Worm (Caenorhabditis elegans) whole organism, mixed stage, embryonic: ENCODE measurements around the gene mrps-14.

Source experiments
- M03D4.4 ChIP-seq: sonication (generic microtip); optimal IDR thresholded peaks from 2 replicates; lab custom pipeline; 2017; ENCODE audit warnings: mild to moderate bottlenecking, missing genetic modification characterization, missing compliant biosample characterization
- bed-3 ChIP-seq: fragments of 200-800 bp; sonication (Bioruptor generic); optimal IDR thresholded peaks from 3 replicates; lab custom pipeline; 2018; ENCODE audit warnings: mild to moderate bottlenecking, missing genetic modification characterization, moderate library complexity, missing compliant biosample characterization
- blmp-1 ChIP-seq: fragments of 150-350 bp; optimal IDR thresholded peaks from 2 replicates; lab custom pipeline; 2014; ENCODE audit warnings: missing biosample characterization, missing genetic modification characterization
- ceh-83 ChIP-seq: fragments of 200-800 bp; sonication (Bioruptor generic); optimal IDR thresholded peaks from 2 replicates; lab custom pipeline; 2018; ENCODE audit warnings: mild to moderate bottlenecking, missing genetic modification characterization, missing compliant biosample characterization
- ces-1 ChIP-seq: fragments of 150-350 bp; optimal IDR thresholded peaks from 2 replicates; lab custom pipeline; 2014; ENCODE audit warnings: missing biosample characterization, missing genetic modification reagents, missing genetic modification characterization
- drap-1 ChIP-seq: fragments of 200-800 bp; sonication (Bioruptor generic); optimal IDR thresholded peaks from 3 replicates; lab custom pipeline; 2018; ENCODE audit warnings: mild to moderate bottlenecking, missing genetic modification characterization, missing compliant biosample characterization
- elt-1 ChIP-seq: sonication (generic microtip); optimal IDR thresholded peaks from 2 replicates; lab custom pipeline; 2017; ENCODE audit warnings: missing genetic modification characterization, mild to moderate bottlenecking, missing compliant biosample characterization, antibody characterized with exemption, moderate library complexity, borderline replicate concordance; ENCODE audit not compliant: insufficient read depth
- elt-3 ChIP-seq: fragments of 150-350 bp; optimal IDR thresholded peaks from 2 replicates; lab custom pipeline; 2014; ENCODE audit warnings: missing biosample characterization, missing genetic modification characterization
- flh-1 ChIP-seq: fragments of 200-800 bp; sonication (Bioruptor generic); optimal IDR thresholded peaks from 2 replicates; lab custom pipeline; 2018; ENCODE audit warnings: mild to moderate bottlenecking, missing genetic modification characterization, moderate library complexity, missing compliant biosample characterization
- ham-2 ChIP-seq: fragments of 200-800 bp; sonication (Bioruptor generic); optimal IDR thresholded peaks from 2 replicates; lab custom pipeline; 2018; ENCODE audit warnings: mild to moderate bottlenecking, missing genetic modification characterization, missing compliant biosample characterization
- hlh-1 ChIP-seq: fragments of 150-350 bp; optimal IDR thresholded peaks from 2 replicates; lab custom pipeline; 2014; ENCODE audit warnings: missing biosample characterization, missing genetic modification reagents, missing genetic modification characterization
- lin-13 ChIP-seq: fragments of 150-350 bp; optimal IDR thresholded peaks from 2 replicates; lab custom pipeline; 2014; ENCODE audit warnings: missing biosample characterization, missing genetic modification characterization
- lin-32 ChIP-seq: fragments of 200-800 bp; sonication (Bioruptor generic); optimal IDR thresholded peaks from 2 replicates; lab custom pipeline; 2018; ENCODE audit warnings: mild to moderate bottlenecking, missing genetic modification characterization, missing compliant biosample characterization
- lsy-2 ChIP-seq: fragments of 150-350 bp; optimal IDR thresholded peaks from 2 replicates; lab custom pipeline; 2014; ENCODE audit warnings: missing biosample characterization, missing genetic modification characterization
- mab-5 ChIP-seq: fragments of 150-350 bp; optimal IDR thresholded peaks from 2 replicates; lab custom pipeline; 2014; ENCODE audit warnings: missing biosample characterization, missing genetic modification characterization
- mls-2 ChIP-seq: sonication (generic microtip); optimal IDR thresholded peaks from 2 replicates; lab custom pipeline; 2016; ENCODE audit warnings: mild to moderate bottlenecking, missing genetic modification characterization, moderate library complexity, missing compliant biosample characterization
- nhr-12 ChIP-seq: fragments of 150-350 bp; optimal IDR thresholded peaks from 2 replicates; lab custom pipeline; 2014; ENCODE audit warnings: missing biosample characterization, missing genetic modification characterization
- nhr-2 ChIP-seq: fragments of 150-350 bp; optimal IDR thresholded peaks from 2 replicates; lab custom pipeline; 2014; ENCODE audit warnings: missing biosample characterization, missing genetic modification characterization
- nhr-237 ChIP-seq: fragments of 150-350 bp; optimal IDR thresholded peaks from 2 replicates; lab custom pipeline; 2014; ENCODE audit warnings: missing biosample characterization, missing genetic modification characterization
- nhr-28 ChIP-seq: fragments of 150-350 bp; optimal IDR thresholded peaks from 2 replicates; lab custom pipeline; 2014; ENCODE audit warnings: missing biosample characterization, missing genetic modification characterization
- pha-4 ChIP-seq: fragments of 150-350 bp; optimal IDR thresholded peaks from 2 replicates; lab custom pipeline; 2018; ENCODE audit warnings: missing biosample characterization, missing genetic modification reagents, missing genetic modification characterization
- sem-2 ChIP-seq: fragments of 200-800 bp; sonication (Bioruptor generic); optimal IDR thresholded peaks from 2 replicates; lab custom pipeline; 2018; ENCODE audit warnings: mild to moderate bottlenecking, missing genetic modification characterization, missing compliant biosample characterization
- snpc-4 ChIP-seq: fragments of 150-350 bp; optimal IDR thresholded peaks from 2 replicates; lab custom pipeline; 2014; ENCODE audit warnings: missing biosample characterization, missing genetic modification characterization
- sptf-1 ChIP-seq: sonication (generic microtip); optimal IDR thresholded peaks from 2 replicates; lab custom pipeline; 2017; ENCODE audit warnings: mild to moderate bottlenecking, missing genetic modification characterization, moderate library complexity, missing compliant biosample characterization
- tbx-8 ChIP-seq: fragments of 200-800 bp; sonication (Bioruptor generic); optimal IDR thresholded peaks from 2 replicates; lab custom pipeline; 2018; ENCODE audit warnings: mild to moderate bottlenecking, missing genetic modification characterization, moderate library complexity, missing compliant biosample characterization
- unc-120 ChIP-seq: sonication (generic microtip); optimal IDR thresholded peaks from 2 replicates; lab custom pipeline; 2017; ENCODE audit warnings: missing genetic modification characterization, missing compliant biosample characterization; ENCODE audit not compliant: poor library complexity, severe bottlenecking
- unc-39 ChIP-seq: fragments of 150-350 bp; optimal IDR thresholded peaks from 2 replicates; lab custom pipeline; 2014; ENCODE audit warnings: missing biosample characterization, missing genetic modification characterization
- unc-62 ChIP-seq: fragments of 150-350 bp; optimal IDR thresholded peaks from 2 replicates; lab custom pipeline; 2014; ENCODE audit warnings: missing biosample characterization, missing genetic modification reagents, missing genetic modification characterization
- zip-8 ChIP-seq: fragments of 150-350 bp; optimal IDR thresholded peaks from 2 replicates; lab custom pipeline; 2014; ENCODE audit warnings: missing biosample characterization, missing genetic modification characterization
- ztf-11 ChIP-seq: fragments of 150-350 bp; optimal IDR thresholded peaks from 2 replicates; lab custom pipeline; 2014; ENCODE audit warnings: missing biosample characterization, missing genetic modification characterization

mrps-14 gene

ce11 chrII:10218171-10218570 is 24.1 kb downstream of the mrps-14 start, which contains the start of gene ref-1:
ref-1 (plus strand) TSS chrII:10218471.
- TF ChIP-seq unc-120: no peak
- TF ChIP-seq mls-2 (tag; lab: Kevin White, UChicago): no peak
- TF ChIP-seq tbx-8 (GFP tag; lab: Kevin White, UChicago): no peak
- TF ChIP-seq blmp-1 (tag; lab: Kevin White, UChicago): no peak
- TF ChIP-seq ztf-11 (tag; lab: Kevin White, UChicago): no peak
- no peak for TF ChIP-seq flh-1 (GFP tag; lab: Kevin White, UChicago)
- TF ChIP-seq nhr-237 (tag; lab: Kevin White, UChicago): no peak
- no peak for TF ChIP-seq M03D4.4 (tag; lab: Kevin White, UChicago)
- no peak for TF ChIP-seq unc-39 (tag; lab: Kevin White, UChicago)
- TF ChIP-seq sem-2: no peak
- TF ChIP-seq nhr-12 (tag; lab: Kevin White, UChicago): no peak
- TF ChIP-seq unc-62: no peak
- no peak for TF ChIP-seq zip-8
- no peak for TF ChIP-seq nhr-2 (tag; lab: Kevin White, UChicago)
- TF ChIP-seq ces-1 (GFP tag; lab: Kevin White, UChicago): no peak
- no peak for TF ChIP-seq ceh-83

- TF ChIP-seq nhr-2 (tag; lab: Kevin White, UChicago): no peak
- no peak for TF ChIP-seq M03D4.4 (tag; lab: Kevin White, UChicago)
- no peak for TF ChIP-seq unc-120
- no peak for TF ChIP-seq mls-2 (tag; lab: Kevin White, UChicago)
- TF ChIP-seq drap-1: no peak
- TF ChIP-seq zip-8: no peak
- TF ChIP-seq unc-62: no peak
- TF ChIP-seq nhr-237 (tag; lab: Kevin White, UChicago): no peak
- no peak for TF ChIP-seq mab-5
- no peak for TF ChIP-seq elt-1
Observed at ce11 chrII:10206425-10206824, 35.9 kb downstream of the mrps-14 start, which contains the start of gene T01E8.1. T01E8.1 (plus strand) TSS chrII:10206725.

ce11 chrII:10204428-10205049 is 37.8 kb downstream of the mrps-14 start:
- TF ChIP-seq lsy-2 (tag; lab: Kevin White, UChicago) (no peak), unc-39 (tag; lab: Kevin White, UChicago) (no peak), nhr-28 (no peak), nhr-2 (tag; lab: Kevin White, UChicago) (no peak), ceh-83 (no peak), elt-3 (tag; lab: Kevin White, UChicago) (no peak), pha-4 (tag; lab: Kevin White, UChicago) (peak; percentile 32), lin-32 (GFP tag; lab: Kevin White, UChicago) (no peak), ces-1 (GFP tag; lab: Kevin White, UChicago) (no peak), lin-13 (tag; lab: Kevin White, UChicago) (no peak), M03D4.4 (tag; lab: Kevin White, UChicago) (no peak), sem-2 (no peak), unc-120 (no peak), blmp-1 (tag; lab: Kevin White, UChicago) (no peak), elt-1 (no peak), bed-3 (GFP tag; lab: Kevin White, UChicago) (no peak), hlh-1 (tag; lab: Kevin White, UChicago) (peak; percentile 53)

ce11 chrII:10203765-10204164 is 38.5 kb downstream of the mrps-14 start:
- TF ChIP-seq pha-4 (tag; lab: Kevin White, UChicago) (peak; percentile 68), blmp-1 (tag; lab: Kevin White, UChicago) (peak; percentile 13), unc-120 (no peak), nhr-237 (tag; lab: Kevin White, UChicago) (peak; percentile 34), ham-2 (GFP tag; lab: Kevin White, UChicago) (peak; percentile 67)
- TF ChIP-seq, all 35 proteins: peak for 4

DNA sequence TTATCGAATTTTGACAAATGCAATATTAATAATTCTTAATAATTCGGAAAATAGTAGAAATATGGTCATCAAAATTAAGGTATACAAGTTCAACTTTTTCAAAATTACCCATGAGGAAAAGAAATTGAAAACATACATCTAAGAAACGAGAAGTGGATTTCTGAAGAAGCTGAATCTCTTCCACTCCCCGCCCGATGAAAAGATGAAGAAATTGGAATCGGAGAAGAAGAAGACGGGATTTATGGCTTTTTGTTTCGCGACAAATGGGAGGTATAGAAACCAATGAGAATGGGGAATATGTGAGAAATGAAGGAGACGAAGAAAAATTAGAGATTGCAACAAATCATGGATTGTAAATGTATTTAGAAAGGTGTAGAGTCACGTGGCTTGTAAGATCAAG is 39.2 kb downstream of the mrps-14 start:
- no peak for TF ChIP-seq unc-120
- no peak for TF ChIP-seq flh-1 (GFP tag; lab: Kevin White, UChicago)
- peak; percentile 23 for TF ChIP-seq mab-5
- TF ChIP-seq nhr-12 (tag; lab: Kevin White, UChicago): no peak
- TF ChIP-seq snpc-4 (tag; lab: Kevin White, UChicago): no peak
- TF ChIP-seq bed-3 (GFP tag; lab: Kevin White, UChicago): no peak
- TF ChIP-seq nhr-2 (tag; lab: Kevin White, UChicago): no peak
- TF ChIP-seq sptf-1: no peak
- TF ChIP-seq sem-2: no peak
- no peak for TF ChIP-seq drap-1
- TF ChIP-seq unc-62: peak; percentile 28
